Fruit fly (Drosophila melanogaster) whole organism, prepupa: ENCODE measurements around the gene CG42258.

Source experiments
- Blimp-1 ChIP-seq: fragments of 200-800 bp; sonication (Bioruptor generic); optimal IDR thresholded peaks from 3 replicates; lab custom pipeline; 2017; ENCODE audit warnings: missing biosample characterization, missing genetic modification characterization, mild to moderate bottlenecking, moderate library complexity, missing genetic modification reagents
- CG10631 ChIP-seq: fragments of 200-800 bp; sonication (Bioruptor generic); optimal IDR thresholded peaks from 2 replicates; lab custom pipeline; 2016; ENCODE audit warnings: missing biosample characterization, missing genetic modification characterization
- CG10669 ChIP-seq: fragments of 200-800 bp; sonication (Bioruptor generic); optimal IDR thresholded peaks from 3 replicates; lab custom pipeline; 2018; ENCODE audit warnings: missing biosample characterization, mild to moderate bottlenecking, missing genetic modification characterization, moderate library complexity
- CG11294 ChIP-seq: fragments of 200-800 bp; sonication (Bioruptor generic); IDR thresholded peaks from 2 replicates; pipeline ENCODE4 v1.3.6; 2022; ENCODE audit warnings: missing biosample characterization, missing genetic modification characterization
- CG11762 ChIP-seq: fragments of 200-800 bp; sonication (Bioruptor generic); optimal IDR thresholded peaks from 3 replicates; lab custom pipeline; 2016; ENCODE audit warnings: missing biosample characterization, missing genetic modification characterization; ENCODE audit not compliant: insufficient read depth
- CG11902 ChIP-seq: fragments of 200-800 bp; sonication (Bioruptor generic); optimal IDR thresholded peaks from 3 replicates; lab custom pipeline; 2016; ENCODE audit warnings: missing biosample characterization, missing genetic modification characterization
- CG15336 ChIP-seq: fragments of 200-800 bp; sonication (Bioruptor generic); IDR thresholded peaks from 2 replicates; pipeline ENCODE4 v1.3.6; 2022; ENCODE audit warnings: missing biosample characterization, missing genetic modification characterization
- CG1621 ChIP-seq: fragments of 200-800 bp; sonication (Bioruptor generic); optimal IDR thresholded peaks from 3 replicates; lab custom pipeline; 2018; ENCODE audit warnings: missing biosample characterization, mild to moderate bottlenecking, missing genetic modification characterization
- CG16779 ChIP-seq: fragments of 200-800 bp; sonication (Bioruptor generic); optimal IDR thresholded peaks from 3 replicates; lab custom pipeline; 2017; ENCODE audit warnings: missing biosample characterization, mild to moderate bottlenecking, missing genetic modification characterization
- CG3032 ChIP-seq: fragments of 200-800 bp; optimal IDR thresholded peaks from 2 replicates; lab custom pipeline; 2019; ENCODE audit warnings: missing biosample characterization, mild to moderate bottlenecking, missing genetic modification characterization, moderate library complexity
- CG34406 ChIP-seq: fragments of 200-800 bp; sonication (Bioruptor generic); optimal IDR thresholded peaks from 3 replicates; lab custom pipeline; 2016; ENCODE audit warnings: missing biosample characterization, missing genetic modification characterization
- CG3919 ChIP-seq: fragments of 200-800 bp; sonication (Bioruptor generic); optimal IDR thresholded peaks from 3 replicates; lab custom pipeline; 2016; ENCODE audit warnings: missing biosample characterization, missing genetic modification characterization
- CG4318 ChIP-seq: fragments of 200-800 bp; sonication (Bioruptor generic); optimal IDR thresholded peaks from 3 replicates; lab custom pipeline; 2017; ENCODE audit warnings: missing biosample characterization, mild to moderate bottlenecking, missing genetic modification characterization
- CG6276 ChIP-seq: fragments of 200-800 bp; sonication (Bioruptor generic); optimal IDR thresholded peaks from 2 replicates; lab custom pipeline; 2017; ENCODE audit warnings: missing biosample characterization, mild to moderate bottlenecking, missing genetic modification characterization
- CG6792 ChIP-seq: fragments of 200-800 bp; sonication (Bioruptor generic); optimal IDR thresholded peaks from 3 replicates; lab custom pipeline; 2016; ENCODE audit warnings: missing biosample characterization, missing genetic modification characterization
- CG6808 ChIP-seq: fragments of 200-800 bp; sonication (Bioruptor generic); optimal IDR thresholded peaks from 3 replicates; lab custom pipeline; 2017; ENCODE audit warnings: missing biosample characterization, missing genetic modification characterization, mild to moderate bottlenecking, moderate library complexity, missing genetic modification reagents
- CG6854 ChIP-seq: fragments of 200-800 bp; sonication (Bioruptor generic); optimal IDR thresholded peaks from 2 replicates; lab custom pipeline; 2017; ENCODE audit warnings: missing biosample characterization, mild to moderate bottlenecking, missing genetic modification characterization
- CG7368 ChIP-seq: fragments of 200-800 bp; sonication (Bioruptor generic); optimal IDR thresholded peaks from 3 replicates; lab custom pipeline; 2016; ENCODE audit warnings: missing biosample characterization, missing genetic modification characterization
- CG8119 ChIP-seq: fragments of 200-800 bp; sonication (Bioruptor generic); IDR thresholded peaks from 3 replicates; pipeline ENCODE4 v1.3.6; 2022; ENCODE audit warnings: missing biosample characterization, missing genetic modification characterization
- CG8319 ChIP-seq: fragments of 200-800 bp; sonication (Bioruptor generic); optimal IDR thresholded peaks from 3 replicates; lab custom pipeline; 2016; ENCODE audit warnings: missing biosample characterization, missing genetic modification characterization
- CG8632 ChIP-seq: fragments of 200-800 bp; sonication (Bioruptor generic); optimal IDR thresholded peaks from 3 replicates; lab custom pipeline; 2016; ENCODE audit warnings: missing biosample characterization, missing genetic modification characterization
- CG9139 ChIP-seq: fragments of 200-800 bp; sonication (Bioruptor generic); optimal IDR thresholded peaks from 3 replicates; lab custom pipeline; 2017; ENCODE audit warnings: missing biosample characterization, mild to moderate bottlenecking, missing genetic modification characterization
- Eip78C ChIP-seq: fragments of 200-800 bp; sonication (Bioruptor generic); peaks from one replicate; lab custom pipeline; 2016; ENCODE audit warnings: missing biosample characterization, missing genetic modification characterization
- Ets21C ChIP-seq: fragments of 200-800 bp; sonication (Bioruptor generic); optimal IDR thresholded peaks from 3 replicates; lab custom pipeline; 2016; ENCODE audit warnings: missing biosample characterization, missing genetic modification characterization
- Ets96B ChIP-seq: fragments of 200-800 bp; optimal IDR thresholded peaks from 2 replicates; lab custom pipeline; 2019; ENCODE audit warnings: missing biosample characterization, mild to moderate bottlenecking, missing genetic modification characterization, moderate library complexity
- Hr38 ChIP-seq: sonication (Bioruptor generic); optimal IDR thresholded peaks from 2 replicates; lab custom pipeline; 2016; ENCODE audit warnings: missing biosample characterization, missing genetic modification characterization
- Hr4 ChIP-seq: fragments of 200-800 bp; sonication (Bioruptor generic); optimal IDR thresholded peaks from 3 replicates; lab custom pipeline; 2016; ENCODE audit warnings: missing biosample characterization, missing genetic modification characterization
- Lpt ChIP-seq: fragments of 200-800 bp; sonication (Bioruptor generic); optimal IDR thresholded peaks from 3 replicates; lab custom pipeline; 2016; ENCODE audit warnings: missing biosample characterization, missing genetic modification characterization
- Met ChIP-seq: fragments of 200-800 bp; sonication (Bioruptor generic); optimal IDR thresholded peaks from 3 replicates; lab custom pipeline; 2016; ENCODE audit warnings: missing biosample characterization, missing genetic modification characterization
- OdsH ChIP-seq: fragments of 200-800 bp; sonication (Bioruptor generic); optimal IDR thresholded peaks from 3 replicates; lab custom pipeline; 2016; ENCODE audit warnings: missing biosample characterization, missing genetic modification characterization
- Smox ChIP-seq: fragments of 200-800 bp; sonication (Bioruptor generic); optimal IDR thresholded peaks from 3 replicates; lab custom pipeline; 2016; ENCODE audit warnings: missing biosample characterization, missing genetic modification characterization
- Sox102F ChIP-seq: fragments of 200-800 bp; sonication (Bioruptor generic); optimal IDR thresholded peaks from 2 replicates; lab custom pipeline; 2016; ENCODE audit warnings: missing biosample characterization, mild to moderate bottlenecking, missing genetic modification characterization
- Sox15 ChIP-seq: fragments of 200-800 bp; sonication (Bioruptor generic); optimal IDR thresholded peaks from 3 replicates; lab custom pipeline; 2016; ENCODE audit warnings: missing biosample characterization, missing genetic modification characterization
- cyc ChIP-seq: fragments of 200-800 bp; sonication (Bioruptor generic); optimal IDR thresholded peaks from 3 replicates; lab custom pipeline; 2016; ENCODE audit warnings: missing biosample characterization, missing genetic modification characterization
- dac ChIP-seq: fragments of 200-800 bp; sonication (Bioruptor generic); optimal IDR thresholded peaks from 2 replicates; lab custom pipeline; 2017; ENCODE audit warnings: missing biosample characterization, mild to moderate bottlenecking, missing genetic modification characterization
- dsx ChIP-seq: fragments of 200-800 bp; optimal IDR thresholded peaks from 3 replicates; lab custom pipeline; 2019; ENCODE audit warnings: missing biosample characterization, mild to moderate bottlenecking, missing genetic modification characterization, moderate library complexity; ENCODE audit not compliant: poor library complexity, severe bottlenecking
- eg ChIP-seq: fragments of 200-800 bp; sonication (Bioruptor generic); IDR thresholded peaks from 3 replicates; pipeline ENCODE4 v1.3.6; 2022; ENCODE audit warnings: missing biosample characterization, missing genetic modification characterization
- fd59A ChIP-seq: fragments of 200-800 bp; sonication (Bioruptor generic); optimal IDR thresholded peaks from 2 replicates; lab custom pipeline; 2017; ENCODE audit warnings: missing biosample characterization, mild to moderate bottlenecking, missing genetic modification characterization, missing genetic modification reagents
- fkh ChIP-seq: fragments of 200-800 bp; sonication (Bioruptor generic); optimal IDR thresholded peaks from 3 replicates; lab custom pipeline; 2017; ENCODE audit warnings: missing biosample characterization, mild to moderate bottlenecking, missing genetic modification characterization, moderate library complexity
- lz ChIP-seq: fragments of 200-800 bp; sonication (Bioruptor generic); optimal IDR thresholded peaks from 3 replicates; lab custom pipeline; 2016; ENCODE audit warnings: missing biosample characterization, missing genetic modification characterization
- pdm3 ChIP-seq: fragments of 200-800 bp; sonication (Bioruptor generic); optimal IDR thresholded peaks from 3 replicates; lab custom pipeline; 2016; ENCODE audit warnings: missing biosample characterization, missing genetic modification characterization
- spab ChIP-seq: fragments of 200-800 bp; sonication (Bioruptor generic); optimal IDR thresholded peaks from 2 replicates; lab custom pipeline; 2017; ENCODE audit warnings: missing biosample characterization, mild to moderate bottlenecking, missing genetic modification characterization, missing genetic modification reagents
- ss ChIP-seq, 2 experiments: fragments of 200-800 bp; sonication (Bioruptor generic); optimal IDR thresholded peaks; 2 replicates in 1 of 2; 3 replicates in 1 of 2; lab custom pipeline; 2017 to 2018; ENCODE audit warnings: mild to moderate bottlenecking in 2 of 2, missing biosample characterization in 2 of 2, missing genetic modification characterization in 2 of 2, moderate library complexity in 1 of 2
- svp ChIP-seq: fragments of 200-800 bp; sonication (Bioruptor generic); peaks from one replicate; lab custom pipeline; 2016; ENCODE audit warnings: missing biosample characterization, missing genetic modification characterization
- topi ChIP-seq: fragments of 200-800 bp; sonication (Bioruptor generic); optimal IDR thresholded peaks from 3 replicates; lab custom pipeline; 2016; ENCODE audit warnings: missing biosample characterization, missing genetic modification characterization
- vri ChIP-seq: fragments of 200-800 bp; sonication (Bioruptor generic); optimal IDR thresholded peaks from 3 replicates; lab custom pipeline; 2016; ENCODE audit warnings: missing biosample characterization, mild to moderate bottlenecking, missing genetic modification characterization

The CG42258 gene

dm6 chrX:12496930-12497329 is 33.6 kb downstream of the CG42258 start, which contains the start of gene mdu (continued):
- TF ChIP-seq ss (GFP tag; optimal IDR thresholded peaks at IDR 0.05; lab: Kevin White, UChicago) (no peak), CG1621 (tag; lab: Kevin White, UChicago) (no peak), CG10669 (GFP tag; lab: Kevin White, UChicago) (no peak), CG10631 (peak; percentile 9), cyc (GFP tag; lab: Kevin White, UChicago) (peak; percentile 12), fd59A (GFP tag; lab: Kevin White, UChicago) (no peak)

DNA sequence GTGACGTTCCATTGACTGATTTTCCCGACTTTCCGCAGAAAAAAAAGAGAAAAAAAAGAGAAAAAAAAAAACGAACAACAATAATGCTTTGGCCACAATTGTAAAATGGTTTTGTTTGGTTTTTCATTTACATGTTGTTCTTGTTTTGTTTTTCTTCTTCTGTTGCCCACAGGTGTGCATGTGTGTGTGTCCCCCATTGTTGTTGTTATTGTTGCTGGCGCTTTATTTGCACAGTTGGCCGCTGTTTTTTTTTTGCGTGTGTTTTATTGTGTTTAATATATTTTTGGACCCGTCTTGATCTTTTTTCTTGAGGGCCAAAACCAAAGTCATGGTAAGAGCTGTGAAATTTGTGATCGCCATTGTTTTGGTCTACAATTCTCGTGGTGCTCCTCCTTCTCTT is 34.8 kb downstream of the CG42258 start:
- TF ChIP-seq CG6808 (GFP tag; lab: Kevin White, UChicago) = peak; percentile 14
- no peak for TF ChIP-seq CG3919 (GFP tag; lab: Kevin White, UChicago)
- TF ChIP-seq fkh (GFP tag; lab: Kevin White, UChicago) = peak; percentile 51
- no peak for TF ChIP-seq CG6854 (GFP tag; lab: Kevin White, UChicago)
- TF ChIP-seq Lpt (GFP tag; lab: Kevin White, UChicago) = no peak
- no peak for TF ChIP-seq CG10631
- TF ChIP-seq, all 60 proteins: peak for 2

DNA sequence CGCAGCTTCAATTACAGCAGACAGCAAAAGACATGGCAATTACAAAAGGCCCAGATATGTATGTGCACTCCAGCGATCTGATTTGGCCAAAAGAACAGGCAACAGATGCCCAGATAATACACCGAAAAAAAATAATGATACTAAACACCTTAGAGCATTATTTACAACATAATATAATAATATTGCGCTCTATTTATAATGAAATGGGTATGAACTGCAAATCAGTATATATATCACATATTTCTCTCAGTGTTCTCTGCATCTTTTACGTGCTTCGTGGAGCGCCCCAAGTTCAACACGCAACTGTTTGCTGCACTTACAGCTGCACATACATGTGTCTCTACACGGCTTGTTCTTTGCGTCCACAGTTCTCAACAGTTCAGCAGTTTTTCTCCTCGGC is 44.3 kb downstream of the CG42258 start:
- TF ChIP-seq Blimp-1 (GFP tag; lab: Kevin White, UChicago) (peak; percentile 9), CG6276 (GFP tag; lab: Kevin White, UChicago) (no peak), Sox15 (GFP tag; lab: Kevin White, UChicago) (no peak), CG8632 (peak; percentile 14), vri (GFP tag; lab: Kevin White, UChicago) (peak; percentile 2), CG1621 (tag; lab: Kevin White, UChicago) (peak; percentile 20), Hr38 (GFP tag; lab: Kevin White, UChicago) (no peak), CG34406 (GFP tag; lab: Kevin White, UChicago) (peak; percentile 34), dsx (GFP tag; lab: Kevin White, UChicago) (peak; percentile 62), Smox (GFP tag; lab: Kevin White, UChicago) (peak; percentile 55), topi (peak; percentile 70), CG7368 (peak; percentile 24), fd59A (GFP tag; lab: Kevin White, UChicago) (peak; percentile 53), eg (GFP tag; lab: Robert Waterston, UW) (peak; percentile 56; the same call in 2 of the 3 replicates), CG3032 (peak; percentile 62), OdsH (peak; percentile 69), CG6792 (GFP tag; lab: Kevin White, UChicago) (peak; percentile 55), Ets21C (GFP tag; lab: Kevin White, UChicago) (no peak), svp (GFP tag; lab: Kevin White, UChicago) (peak; percentile 88), CG11902 (GFP tag; lab: Kevin White, UChicago) (no peak), spab (GFP tag; lab: Kevin White, UChicago) (peak; percentile 59), Eip78C (GFP tag; lab: Kevin White, UChicago) (peak; percentile 91), CG16779 (tag; lab: Kevin White, UChicago) (no peak), CG8319 (GFP tag; lab: Kevin White, UChicago) (no peak), CG10631 (peak; percentile 65), fkh (GFP tag; lab: Kevin White, UChicago) (no peak), ss (GFP tag; optimal IDR thresholded peaks at IDR 0.05; lab: Kevin White, UChicago) (peak; percentile 30 to 90), lz (GFP tag; lab: Kevin White, UChicago) (peak; percentile 72), CG4318 (GFP tag; lab: Kevin White, UChicago) (no peak), Hr4 (GFP tag; lab: Kevin White, UChicago) (peak; percentile 25), cyc (GFP tag; lab: Kevin White, UChicago) (peak; percentile 51), Sox102F (GFP tag; lab: Kevin White, UChicago) (peak; percentile 48), Ets96B (tag; lab: Kevin White, UChicago) (peak; percentile 73), CG9139 (peak; percentile 10), CG10669 (GFP tag; lab: Kevin White, UChicago) (peak; percentile 64), CG11762 (GFP tag; lab: Kevin White, UChicago) (no peak), CG6808 (GFP tag; lab: Kevin White, UChicago) (peak; percentile 58), CG15336 (GFP tag; lab: Robert Waterston, UW) (peak; percentile 75), pdm3 (GFP tag; lab: Kevin White, UChicago) (peak; percentile 30), CG3919 (GFP tag; lab: Kevin White, UChicago) (peak; percentile 58), CG11294 (GFP tag; lab: Robert Waterston, UW) (no peak), CG8119 (peak; percentile 67), dac (GFP tag; lab: Kevin White, UChicago) (no peak), Met (GFP tag; lab: Kevin White, UChicago) (peak; percentile 52)
